Worm (Caenorhabditis elegans) whole organism, L2 larva: ENCODE results near the gene cyk-1.

ENCODE experiments used
- C34F6.9 ChIP-seq: fragments of 150-350 bp; optimal IDR thresholded peaks from 2 replicates; lab custom pipeline; 2014; ENCODE audit warnings: missing biosample characterization, missing genetic modification characterization
- F13H6.1 ChIP-seq: sonication (generic microtip); optimal IDR thresholded peaks from 2 replicates; lab custom pipeline; 2016; ENCODE audit warnings: missing genetic modification characterization, missing compliant biosample characterization
- Y55F3AM.14 ChIP-seq: fragments of 200-800 bp; sonication (Bioruptor generic); optimal IDR thresholded peaks from 2 replicates; lab custom pipeline; 2018; ENCODE audit warnings: mild to moderate bottlenecking, missing genetic modification characterization, missing compliant biosample characterization
- ama-1 ChIP-seq: fragments of 150-350 bp; optimal IDR thresholded peaks from 2 replicates; lab custom pipeline; 2018; ENCODE audit warnings: inconsistent platforms
- blmp-1 ChIP-seq: sonication (generic microtip); optimal IDR thresholded peaks from 2 replicates; lab custom pipeline; 2017; ENCODE audit warnings: missing genetic modification characterization, mild to moderate bottlenecking, missing compliant biosample characterization, antibody characterized with exemption, moderate library complexity; ENCODE audit not compliant: insufficient read depth
- ceh-16 ChIP-seq: fragments of 150-350 bp; optimal IDR thresholded peaks from 2 replicates; lab custom pipeline; 2014; ENCODE audit warnings: missing biosample characterization, missing genetic modification characterization
- crh-2 ChIP-seq: sonication (generic microtip); optimal IDR thresholded peaks from 2 replicates; lab custom pipeline; 2017; ENCODE audit warnings: missing biosample characterization, missing genetic modification characterization
- egl-27 ChIP-seq: sonication (generic microtip); optimal IDR thresholded peaks from 3 replicates; lab custom pipeline; 2017; ENCODE audit warnings: missing biosample characterization, missing genetic modification reagents, missing genetic modification characterization
- fos-1 ChIP-seq: fragments of 150-350 bp; optimal IDR thresholded peaks from 2 replicates; lab custom pipeline; 2014; ENCODE audit warnings: missing biosample characterization, missing genetic modification characterization
- lin-11 ChIP-seq: fragments of 150-350 bp; sonication (generic microtip); optimal IDR thresholded peaks from 2 replicates; lab custom pipeline; 2014; ENCODE audit warnings: missing biosample characterization, missing genetic modification characterization, inconsistent platforms, mixed read lengths
- lin-13 ChIP-seq: fragments of 150-350 bp; optimal IDR thresholded peaks from 2 replicates; lab custom pipeline; 2014; ENCODE audit warnings: missing biosample characterization, missing genetic modification reagents, missing genetic modification characterization
- lin-39 ChIP-seq: fragments of 150-350 bp; optimal IDR thresholded peaks from 2 replicates; lab custom pipeline; 2014; ENCODE audit warnings: missing biosample characterization, missing genetic modification reagents, missing genetic modification characterization
- lsy-2 ChIP-seq, 2 experiments: fragments of 150-350 bp in 1 of 2; sonication (generic microtip) in 1 of 2; optimal IDR thresholded peaks; 2 replicates each; lab custom pipeline; 2014 to 2017; ENCODE audit warnings: missing biosample characterization in 2 of 2, missing genetic modification characterization in 2 of 2
- mab-5 ChIP-seq: fragments of 150-350 bp; optimal IDR thresholded peaks from 2 replicates; lab custom pipeline; 2014; ENCODE audit warnings: missing biosample characterization, missing genetic modification characterization
- mdl-1 ChIP-seq, 2 experiments: fragments of 150-350 bp in 1 of 2; sonication (generic microtip) in 1 of 2; optimal IDR thresholded peaks; 2 replicates each; lab custom pipeline; 2017; ENCODE audit warnings: missing biosample characterization in 2 of 2, missing genetic modification characterization in 2 of 2
- nhr-11 ChIP-seq: fragments of 150-350 bp; optimal IDR thresholded peaks from 2 replicates; lab custom pipeline; 2014; ENCODE audit warnings: missing biosample characterization, missing genetic modification characterization
- nhr-129 ChIP-seq: fragments of 150-350 bp; optimal IDR thresholded peaks from 2 replicates; lab custom pipeline; 2014; ENCODE audit warnings: missing biosample characterization, missing genetic modification characterization
- nhr-21 ChIP-seq: fragments of 150-350 bp; optimal IDR thresholded peaks from 2 replicates; lab custom pipeline; 2014; ENCODE audit warnings: missing biosample characterization, missing genetic modification characterization
- nhr-23 ChIP-seq: fragments of 150-350 bp; optimal IDR thresholded peaks from 2 replicates; lab custom pipeline; 2014; ENCODE audit warnings: missing biosample characterization, missing genetic modification reagents, missing genetic modification characterization
- nhr-25 ChIP-seq: fragments of 150-350 bp; sonication (generic microtip); optimal IDR thresholded peaks from 3 replicates; lab custom pipeline; 2014; ENCODE audit warnings: missing biosample characterization, missing genetic modification characterization
- nhr-6 ChIP-seq: fragments of 150-350 bp; optimal IDR thresholded peaks from 2 replicates; lab custom pipeline; 2014; ENCODE audit warnings: missing biosample characterization, missing genetic modification characterization
- nhr-77 ChIP-seq: fragments of 150-350 bp; optimal IDR thresholded peaks from 2 replicates; lab custom pipeline; 2014; ENCODE audit warnings: missing biosample characterization, missing genetic modification characterization
- sem-4 ChIP-seq: fragments of 150-350 bp; optimal IDR thresholded peaks from 2 replicates; lab custom pipeline; 2014; ENCODE audit warnings: missing biosample characterization, missing genetic modification reagents, missing genetic modification characterization
- sma-3 ChIP-seq: sonication (generic microtip); optimal IDR thresholded peaks from 2 replicates; lab custom pipeline; 2016; ENCODE audit warnings: missing genetic modification reagents, missing genetic modification characterization, missing compliant biosample characterization
- sma-9 ChIP-seq, 2 experiments: fragments of 150-350 bp in 1 of 2; sonication (generic microtip) in 1 of 2; optimal IDR thresholded peaks; 2 replicates each; lab custom pipeline; 2014 to 2016; ENCODE audit warnings: missing genetic modification characterization in 2 of 2, mild to moderate bottlenecking in 1 of 2, missing biosample characterization in 1 of 2, missing compliant biosample characterization in 1 of 2, missing genetic modification reagents in 1 of 2, moderate library complexity in 1 of 2
- unc-39 ChIP-seq: fragments of 150-350 bp; optimal IDR thresholded peaks from 2 replicates; lab custom pipeline; 2014; ENCODE audit warnings: missing biosample characterization, missing genetic modification characterization
- unc-55 ChIP-seq: fragments of 150-350 bp; sonication (generic microtip); optimal IDR thresholded peaks from 3 replicates; lab custom pipeline; 2014; ENCODE audit warnings: missing biosample characterization, missing genetic modification reagents, missing genetic modification characterization
- unc-62 ChIP-seq: fragments of 150-350 bp; optimal IDR thresholded peaks from 2 replicates; lab custom pipeline; 2014; ENCODE audit warnings: missing biosample characterization, missing genetic modification reagents, missing genetic modification characterization
- zag-1 ChIP-seq: fragments of 150-350 bp; optimal IDR thresholded peaks from 2 replicates; lab custom pipeline; 2014; ENCODE audit warnings: missing biosample characterization, missing genetic modification characterization
- ztf-1 ChIP-seq: fragments of 200-800 bp; sonication (Bioruptor generic); conservative IDR thresholded peaks from 2 replicates; pipeline ENCODE4 v1.3.6; 2022; ENCODE audit warnings: missing genetic modification characterization, missing compliant biosample characterization
- ztf-11 ChIP-seq: sonication (generic microtip); optimal IDR thresholded peaks from 2 replicates; lab custom pipeline; 2017; ENCODE audit warnings: missing biosample characterization, missing genetic modification characterization
- ztf-4 ChIP-seq: fragments of 150-350 bp; optimal IDR thresholded peaks from 2 replicates; lab custom pipeline; 2014; ENCODE audit warnings: missing biosample characterization, missing genetic modification characterization

Gene cyk-1

DNA sequence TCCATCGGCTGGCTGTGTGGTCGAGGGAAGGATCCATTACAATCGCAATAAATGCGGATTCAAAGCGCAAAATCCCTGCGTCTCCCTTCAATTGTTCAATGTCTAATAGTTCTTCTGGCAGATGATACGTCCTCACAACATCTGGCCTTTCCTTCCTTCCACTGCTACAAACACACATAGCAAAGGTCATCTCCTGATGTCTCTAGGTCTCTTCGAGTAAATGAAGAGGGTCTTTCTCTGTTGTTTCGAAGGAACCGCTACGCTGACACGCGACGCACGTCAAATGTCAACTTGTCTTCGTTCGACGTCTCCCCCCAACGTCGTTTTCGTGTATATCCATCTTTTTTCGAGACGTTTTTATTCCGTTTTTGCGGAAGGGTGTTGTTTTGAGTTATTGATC is 50.1 kb downstream of the cyk-1 start:
- TF ChIP-seq lin-11 (peak; percentile 15), lin-39 (tag; lab: Kevin White, UChicago) (peak; percentile 59), egl-27 (tag; lab: Kevin White, UChicago) (peak; percentile 50), unc-39 (tag; lab: Kevin White, UChicago) (no peak), nhr-25 (tag; lab: Kevin White, UChicago) (peak; percentile 86), ztf-4 (peak; percentile 27), nhr-6 (tag; lab: Kevin White, UChicago) (peak; percentile 67), F13H6.1 (tag; lab: Kevin White, UChicago) (peak; percentile 71), nhr-11 (tag; lab: Kevin White, UChicago) (no peak), ceh-16 (no peak), lin-13 (GFP tag; lab: Kevin White, UChicago) (peak; percentile 29), mab-5 (peak; percentile 75), Y55F3AM.14 (no peak), mdl-1 (tag; optimal IDR thresholded peaks at IDR 0.05; lab: Kevin White, UChicago) (peak in 1 of 2 experiments; percentile 5), sma-3 (GFP tag; lab: Kevin White, UChicago) (peak; percentile 57), ztf-1 (GFP tag; lab: Robert Waterston, UW) (no peak), sem-4 (tag; lab: Kevin White, UChicago) (peak; percentile 69), blmp-1 (tag; lab: Kevin White, UChicago) (peak; percentile 64), unc-55 (GFP tag; lab: Kevin White, UChicago) (peak; percentile 22), lsy-2 (tag; optimal IDR thresholded peaks at IDR 0.05; lab: Kevin White, UChicago) (peak; percentile 52 to 89), C34F6.9 (peak; percentile 94), nhr-77 (tag; lab: Kevin White, UChicago) (no peak), sma-9 (GFP tag; optimal IDR thresholded peaks at IDR 0.05; lab: Kevin White, UChicago) (peak; percentile 61), sma-9 (tag; optimal IDR thresholded peaks at IDR 0.05; lab: Kevin White, UChicago) (no peak), zag-1 (tag; lab: Kevin White, UChicago) (peak; percentile 27), unc-62 (peak; percentile 90), crh-2 (tag; lab: Kevin White, UChicago) (peak; percentile 71), ztf-11 (tag; lab: Kevin White, UChicago) (no peak), nhr-23 (tag; lab: Kevin White, UChicago) (no peak), ama-1 (lab: Kevin White, UChicago) (peak; percentile 23), fos-1 (tag; lab: Kevin White, UChicago) (peak; percentile 64), nhr-129 (peak; percentile 88), nhr-21 (tag; lab: Kevin White, UChicago) (peak; percentile 80)

- TF ChIP-seq unc-55 (GFP tag; lab: Kevin White, UChicago), result no peak
Measured at ce11 chrIII:6974952-6975351, 54.1 kb downstream of the cyk-1 start.

- TF ChIP-seq lsy-2 (tag; optimal IDR thresholded peaks at IDR 0.05; lab: Kevin White, UChicago), result peak in 1 of 2 experiments; percentile 27
- TF ChIP-seq C34F6.9, result peak; percentile 40
- TF ChIP-seq unc-55 (GFP tag; lab: Kevin White, UChicago), result peak; percentile 40
- no peak for TF ChIP-seq sma-9 (GFP tag; optimal IDR thresholded peaks at IDR 0.05; lab: Kevin White, UChicago)
- no peak for TF ChIP-seq sma-9 (tag; optimal IDR thresholded peaks at IDR 0.05; lab: Kevin White, UChicago)
Measured at ce11 chrIII:6973682-6974081, 55.3 kb downstream of the cyk-1 start, which contains the start of gene F31E3.2. Gene F31E3.2 (plus strand): TSS chrIII:6973982.
